Fruit fly (Drosophila melanogaster): ENCODE measurements around the gene Adh.

Adh gene

DNA sequence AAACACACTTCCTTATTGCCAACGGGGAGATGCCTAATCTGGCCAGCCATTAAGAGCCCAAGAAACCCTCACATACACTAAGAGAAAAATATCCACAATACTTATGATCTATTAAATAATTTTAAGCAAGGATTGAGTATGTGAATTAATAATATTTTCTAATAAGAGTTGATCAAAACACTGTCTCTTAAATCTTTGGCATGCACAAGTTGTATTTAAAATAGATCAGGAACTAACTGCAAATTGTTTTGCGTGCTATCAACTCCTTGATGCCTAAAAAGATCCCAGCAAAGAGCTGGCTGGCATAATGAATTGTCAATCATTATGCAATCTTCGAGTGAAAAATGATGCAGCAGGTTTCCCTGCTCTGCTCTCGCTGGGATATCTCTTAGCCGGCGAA, 11.8 kb downstream of the Adh start:
- TF ChIP-seq CG10631 (GFP tag; optimal IDR thresholded peaks at IDR 0.05) (peak; percentile 0), vri (GFP tag; optimal IDR thresholded peaks at IDR 0.05) (no peak), Sox14 (GFP tag; optimal IDR thresholded peaks at IDR 0.05) (no peak), Eip78C (GFP tag) (peak; percentile 50), OdsH (GFP tag; optimal IDR thresholded peaks at IDR 0.05) (peak; percentile 1), Ets96B (tag; optimal IDR thresholded peaks at IDR 0.05) (peak; percentile 7), salr (GFP tag; optimal IDR thresholded peaks at IDR 0.05) (peak in 1 of 2 experiments; percentile 15), Met (GFP tag; optimal IDR thresholded peaks at IDR 0.05) (peak; percentile 8), svp (GFP tag) (peak; percentile 45)

- TF ChIP-seq CG32006 (GFP tag; optimal IDR thresholded peaks at IDR 0.05) (no peak), fkh (GFP tag; optimal IDR thresholded peaks at IDR 0.05) (no peak), Hr4 (GFP tag; optimal IDR thresholded peaks at IDR 0.05) (no peak), CG34406 (GFP tag; optimal IDR thresholded peaks at IDR 0.05) (no peak), CG8319 (GFP tag; optimal IDR thresholded peaks at IDR 0.05) (no peak), CG6854 (GFP tag; optimal IDR thresholded peaks at IDR 0.05) (no peak), CG8119 (GFP tag; IDR thresholded peaks at IDR 0.05) (no peak), esn (GFP tag; optimal IDR thresholded peaks at IDR 0.05) (no peak), Ets21C (GFP tag; optimal IDR thresholded peaks at IDR 0.05) (no peak), Sox15 (GFP tag; optimal IDR thresholded peaks at IDR 0.05) (no peak), CG6792 (GFP tag; optimal IDR thresholded peaks at IDR 0.05) (no peak), Lpt (GFP tag; optimal IDR thresholded peaks at IDR 0.05) (no peak), net (GFP tag; optimal IDR thresholded peaks at IDR 0.05) (no peak), pdm3 (GFP tag; optimal IDR thresholded peaks at IDR 0.05) (no peak), CG11902 (GFP tag; optimal IDR thresholded peaks at IDR 0.05) (no peak), Sox102F (GFP tag; optimal IDR thresholded peaks at IDR 0.05) (no peak), fd85E (GFP tag; optimal IDR thresholded peaks at IDR 0.05) (no peak)
These were observed 13.4 kb downstream of the Adh start for dm6 chr2L:14628766-14629165.

- peak; percentile 85 for TF ChIP-seq Eip78C (GFP tag)
- peak; percentile 56 for TF ChIP-seq CG3032 (tag; optimal IDR thresholded peaks at IDR 0.05)
- peak; percentile 71 for TF ChIP-seq Hr39 (GFP tag; optimal IDR thresholded peaks at IDR 0.05)
- no peak for TF ChIP-seq vri (GFP tag; optimal IDR thresholded peaks at IDR 0.05)
- peak; percentile 75 for TF ChIP-seq OdsH (GFP tag; optimal IDR thresholded peaks at IDR 0.05)
- TF ChIP-seq salr (GFP tag; optimal IDR thresholded peaks at IDR 0.05): peak; percentile 45 to 56
- TF ChIP-seq CG11762 (GFP tag; optimal IDR thresholded peaks at IDR 0.05; ENCODE audit: insufficient read depth): peak; percentile 66
- no peak for TF ChIP-seq fkh (GFP tag; optimal IDR thresholded peaks at IDR 0.05)
- TF ChIP-seq svp (GFP tag): peak; percentile 63
- no peak for TF ChIP-seq CG9139 (GFP tag; optimal IDR thresholded peaks at IDR 0.05)
- TF ChIP-seq esn (GFP tag; optimal IDR thresholded peaks at IDR 0.05): peak; percentile 58
- TF ChIP-seq Lpt (GFP tag; optimal IDR thresholded peaks at IDR 0.05): peak; percentile 68
- peak; percentile 63 for TF ChIP-seq CG10669 (GFP tag; optimal IDR thresholded peaks at IDR 0.05)
- TF ChIP-seq Sox14 (GFP tag; optimal IDR thresholded peaks at IDR 0.05): peak; percentile 75
- peak; percentile 53 for TF ChIP-seq Sox15 (GFP tag; optimal IDR thresholded peaks at IDR 0.05)
- TF ChIP-seq Eip75B (GFP tag; optimal IDR thresholded peaks at IDR 0.05): peak; percentile 76
- peak; percentile 82 for TF ChIP-seq Gug (GFP tag; IDR thresholded peaks at IDR 0.05)
- TF ChIP-seq CG11294 (GFP tag; IDR thresholded peaks at IDR 0.05): peak; percentile 69
- TF ChIP-seq acj6 (GFP tag; optimal IDR thresholded peaks at IDR 0.05): peak; percentile 76
- TF ChIP-seq CG1621 (tag; optimal IDR thresholded peaks at IDR 0.05): peak; percentile 51
- TF ChIP-seq Smox (GFP tag; optimal IDR thresholded peaks at IDR 0.05): peak; percentile 40
- peak; percentile 64 for TF ChIP-seq topi (GFP tag; optimal IDR thresholded peaks at IDR 0.05)
- TF ChIP-seq CG6792 (GFP tag; optimal IDR thresholded peaks at IDR 0.05): peak; percentile 61
- TF ChIP-seq Hr4 (GFP tag; optimal IDR thresholded peaks at IDR 0.05): peak; percentile 85
- peak; percentile 69 for TF ChIP-seq net (GFP tag; optimal IDR thresholded peaks at IDR 0.05)
- TF ChIP-seq Hr38 (GFP tag; optimal IDR thresholded peaks at IDR 0.05): no peak
- no peak for TF ChIP-seq Blimp-1 (GFP tag; optimal IDR thresholded peaks at IDR 0.05)
- TF ChIP-seq pdm3 (GFP tag; optimal IDR thresholded peaks at IDR 0.05): peak; percentile 79
- peak; percentile 68 for TF ChIP-seq Ets96B (tag; optimal IDR thresholded peaks at IDR 0.05)
- peak; percentile 59 for TF ChIP-seq CG6808 (GFP tag; optimal IDR thresholded peaks at IDR 0.05)
- peak; percentile 67 for TF ChIP-seq CG6276 (GFP tag; optimal IDR thresholded peaks at IDR 0.05)
- peak; percentile 19 for TF ChIP-seq Ets21C (GFP tag; optimal IDR thresholded peaks at IDR 0.05)
- TF ChIP-seq CG3919 (GFP tag; optimal IDR thresholded peaks at IDR 0.05): peak; percentile 77
- peak; percentile 35 for TF ChIP-seq Met (GFP tag; optimal IDR thresholded peaks at IDR 0.05)
- TF ChIP-seq achi (GFP tag; optimal IDR thresholded peaks at IDR 0.05): peak; percentile 70
- no peak for TF ChIP-seq dac (GFP tag; optimal IDR thresholded peaks at IDR 0.05)
These were observed 15.8 kb downstream of the Adh start for dm6 chr2L:14630988-14631723.
